Worm (Caenorhabditis elegans): ENCODE results near the gene tag-30.

Gene tag-30

DNA sequence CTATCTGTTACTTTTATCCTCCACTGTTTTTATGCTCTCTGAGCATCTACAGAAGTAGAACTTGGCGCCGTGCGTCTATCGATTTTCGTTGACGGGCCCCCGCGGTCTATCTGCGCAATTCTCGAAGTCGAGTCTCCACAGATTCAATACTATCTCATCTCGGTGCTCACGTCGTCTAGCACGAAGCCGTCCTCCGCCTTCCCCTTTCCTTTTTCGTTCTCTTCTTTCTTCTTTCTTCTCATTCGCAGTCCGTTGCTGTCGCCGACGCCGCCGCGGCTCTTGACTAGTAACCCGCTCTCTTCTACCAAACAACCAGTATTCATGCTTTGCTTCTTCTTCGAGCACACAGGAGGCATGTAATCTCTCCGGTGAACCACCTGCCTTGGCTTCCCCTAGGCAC is 16.1 kb upstream of the tag-30 start (continued):
- TF ChIP-seq lim-7 (GFP tag; IDR thresholded peaks at IDR 0.05) (no peak), php-3 (GFP tag; IDR thresholded peaks at IDR 0.05) (no peak), F44E2.7 (GFP tag; IDR thresholded peaks at IDR 0.05) (no peak), aha-1 (tag) (peak; percentile 53), snpc-4 (tag; optimal IDR thresholded peaks at IDR 0.05) (no peak), mep-1 (tag; optimal IDR thresholded peaks at IDR 0.05) (peak; percentile 35), cey-2 (tag; optimal IDR thresholded peaks at IDR 0.05; ENCODE audit: borderline replicate concordance, insufficient read depth) (no peak), ceh-28 (tag; optimal IDR thresholded peaks at IDR 0.05) (peak; percentile 9), ztf-11 (tag; optimal IDR thresholded peaks at IDR 0.05) (no peak), pha-4 (GFP tag; IDR thresholded peaks at IDR 0.05) (no peak), pha-4 (tag; optimal IDR thresholded peaks at IDR 0.05) (no peak), ZK337.2 (GFP tag; IDR thresholded peaks at IDR 0.05) (no peak), nhr-111 (GFP tag; optimal IDR thresholded peaks at IDR 0.05) (no peak), unc-39 (tag; optimal IDR thresholded peaks at IDR 0.05) (no peak), nhr-42 (GFP tag; IDR thresholded peaks at IDR 0.05) (no peak), spr-3 (GFP tag; optimal IDR thresholded peaks at IDR 0.05) (no peak), mes-2 (tag; optimal IDR thresholded peaks at IDR 0.05; ENCODE audit: poor library complexity, severe bottlenecking) (peak; percentile 18), daf-8 (GFP tag; IDR thresholded peaks at IDR 0.05) (no peak), daf-16 (GFP tag; optimal IDR thresholded peaks at IDR 0.05) (no peak), daf-16 (tag; optimal IDR thresholded peaks at IDR 0.05) (no peak), mdl-1 (tag; optimal IDR thresholded peaks at IDR 0.05) (peak in 1 of 2 experiments; percentile 14), mdt-29 (GFP tag; IDR thresholded peaks at IDR 0.05) (no peak), nhr-25 (tag; optimal IDR thresholded peaks at IDR 0.05; ENCODE audit: borderline replicate concordance, insufficient read depth) (no peak), ceh-82 (tag; optimal IDR thresholded peaks at IDR 0.05) (no peak), set-16 (GFP tag; IDR thresholded peaks at IDR 0.05) (peak; percentile 76), Y48G9A.11 (GFP tag; IDR thresholded peaks at IDR 0.05) (no peak), rbr-2 (tag; optimal IDR thresholded peaks at IDR 0.05) (peak; percentile 67), ztf-7 (tag; optimal IDR thresholded peaks at IDR 0.05) (no peak), mxl-2 (GFP tag; conservative IDR thresholded peaks at IDR 0.05) (no peak), fkh-10 (GFP tag; optimal IDR thresholded peaks at IDR 0.05) (no peak), nhr-77 (tag; optimal IDR thresholded peaks at IDR 0.05) (no peak)

ce11 chrIV:11868452-11868851 is 13.5 kb upstream of the tag-30 start:
- TF ChIP-seq dve-1 (tag; optimal IDR thresholded peaks at IDR 0.05; ENCODE audit: insufficient read depth) (no peak), dpl-1 (GFP tag; optimal IDR thresholded peaks at IDR 0.05) (no peak), pha-4 (GFP tag; IDR thresholded peaks at IDR 0.05) (no peak), pha-4 (tag; optimal IDR thresholded peaks at IDR 0.05) (no peak), unc-62 (GFP tag; optimal IDR thresholded peaks at IDR 0.05 in 1 of 2) (peak in 1 of 2 experiments; percentile 65), unc-62 (tag; optimal IDR thresholded peaks at IDR 0.05) (no peak), fos-1 (tag; optimal IDR thresholded peaks at IDR 0.05) (no peak), lin-15B (tag; optimal IDR thresholded peaks at IDR 0.05) (no peak), aha-1 (tag) (peak; percentile 53)

ce11 chrIV:11867652-11868232 is 12.8 kb upstream of the tag-30 start:
- no peak for TF ChIP-seq mdl-1 (tag; optimal IDR thresholded peaks at IDR 0.05)
- TF ChIP-seq ceh-44 (GFP tag; IDR thresholded peaks at IDR 0.05) = no peak
- TF ChIP-seq lim-7 (GFP tag; IDR thresholded peaks at IDR 0.05) = no peak
- TF ChIP-seq dmd-8 (GFP tag; IDR thresholded peaks at IDR 0.05) = 0 out of 2 replicates have a peak, but pooled peaks have one; percentile 42
